Fruit fly (Drosophila melanogaster) whole organism, pupa: ENCODE results near the gene ppk5.

Source experiments
- CG10348 ChIP-seq: fragments of 200-800 bp; sonication (Bioruptor generic); IDR thresholded peaks from 2 replicates; pipeline ENCODE4 v1.3.6; 2022; ENCODE audit warnings: missing biosample characterization, missing genetic modification characterization
- CG12605 ChIP-seq: fragments of 200-800 bp; sonication (Bioruptor generic); IDR thresholded peaks from 2 replicates; pipeline ENCODE4 v1.3.6; 2022; ENCODE audit warnings: missing biosample characterization, missing genetic modification characterization
- CG13204 ChIP-seq: fragments of 200-800 bp; sonication (Bioruptor generic); optimal IDR thresholded peaks from 2 replicates; lab custom pipeline; 2018; ENCODE audit warnings: missing biosample characterization, mild to moderate bottlenecking, missing genetic modification characterization, moderate library complexity
- CG15710 ChIP-seq: fragments of 200-800 bp; sonication (Bioruptor generic); optimal IDR thresholded peaks from 2 replicates; lab custom pipeline; 2018; ENCODE audit warnings: missing biosample characterization, mild to moderate bottlenecking, missing genetic modification characterization, moderate library complexity
- CG17806 ChIP-seq: fragments of 200-800 bp; sonication (Bioruptor generic); optimal IDR thresholded peaks from 2 replicates; lab custom pipeline; 2018; ENCODE audit warnings: missing biosample characterization, mild to moderate bottlenecking, missing genetic modification characterization, moderate library complexity
- CG34367 ChIP-seq: fragments of 200-800 bp; sonication (Bioruptor generic); optimal IDR thresholded peaks from 2 replicates; lab custom pipeline; 2018; ENCODE audit warnings: missing biosample characterization, mild to moderate bottlenecking, missing genetic modification characterization
- CG8159 ChIP-seq: fragments of 200-800 bp; sonication (Bioruptor generic); optimal IDR thresholded peaks from 3 replicates; lab custom pipeline; 2018; ENCODE audit warnings: missing biosample characterization, mild to moderate bottlenecking, missing genetic modification characterization, moderate library complexity
- D1 ChIP-seq: fragments of 200-800 bp; sonication (Bioruptor generic); optimal IDR thresholded peaks from 2 replicates; lab custom pipeline; 2018; ENCODE audit warnings: missing biosample characterization, mild to moderate bottlenecking, missing genetic modification characterization, moderate library complexity
- EcR ChIP-seq: fragments of 200-800 bp; sonication (Bioruptor generic); optimal IDR thresholded peaks from 3 replicates; lab custom pipeline; 2019; ENCODE audit warnings: missing biosample characterization, missing genetic modification characterization, mild to moderate bottlenecking, moderate library complexity, missing genetic modification reagents
- Pif1A ChIP-seq: fragments of 200-800 bp; sonication (Bioruptor generic); optimal IDR thresholded peaks from 3 replicates; lab custom pipeline; 2016; ENCODE audit warnings: missing biosample characterization, missing genetic modification characterization
- Snoo ChIP-seq: fragments of 200-800 bp; sonication (Bioruptor generic); optimal IDR thresholded peaks from 3 replicates; lab custom pipeline; 2017; ENCODE audit warnings: missing biosample characterization, mild to moderate bottlenecking, missing genetic modification characterization, inconsistent platforms
- fd96Ca ChIP-seq: fragments of 200-800 bp; sonication (Bioruptor generic); IDR thresholded peaks from 3 replicates; pipeline ENCODE4 v1.3.6; 2022; ENCODE audit warnings: missing biosample characterization, missing genetic modification characterization
- gl ChIP-seq: fragments of 200-800 bp; sonication (Bioruptor generic); optimal IDR thresholded peaks from 2 replicates; lab custom pipeline; 2018; ENCODE audit warnings: missing biosample characterization, mild to moderate bottlenecking, missing genetic modification characterization
- rn ChIP-seq: fragments of 200-800 bp; sonication (Bioruptor generic); IDR thresholded peaks from 2 replicates; pipeline ENCODE4 v1.3.6; 2022; ENCODE audit warnings: missing biosample characterization, missing genetic modification characterization

DNA sequence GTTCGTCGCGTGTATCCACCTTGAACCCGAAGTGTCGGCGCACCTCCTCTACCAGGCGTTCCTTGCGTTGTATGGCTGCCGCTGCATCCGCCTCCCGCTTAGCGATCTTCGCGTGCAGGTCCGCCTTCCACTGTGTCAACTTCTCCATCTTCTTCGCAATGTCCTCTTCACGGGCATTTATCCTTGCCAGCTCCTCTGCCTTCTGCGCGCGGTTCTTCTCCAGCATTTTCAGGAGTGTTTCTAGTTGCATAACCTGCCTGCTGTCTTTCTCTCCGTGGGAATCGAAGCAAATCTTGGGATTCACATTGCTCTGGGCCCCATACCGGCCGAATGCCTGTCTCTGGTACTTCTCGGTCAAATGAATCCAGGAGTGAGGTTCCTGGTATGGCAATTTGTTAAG, 33.8 kb downstream of the ppk5 start:
- TF ChIP-seq gl (tag; lab: Kevin White, UChicago) (no peak), Pif1A (GFP tag; lab: Kevin White, UChicago) (no peak), Snoo (tag; lab: Kevin White, UChicago) (no peak), EcR (GFP tag; lab: Kevin White, UChicago) (no peak), CG12605 (GFP tag; lab: Robert Waterston, UW) (no peak), rn (GFP tag; lab: Robert Waterston, UW) (no peak), CG10348 (GFP tag; lab: Robert Waterston, UW) (no peak), CG34367 (no peak), fd96Ca (GFP tag; lab: Robert Waterston, UW) (no peak), CG17806 (no peak), D1 (tag; lab: Kevin White, UChicago) (no peak), CG8159 (tag; lab: Kevin White, UChicago) (no peak), CG15710 (no peak), CG13204 (no peak)
